Fruit fly (Drosophila melanogaster): ENCODE results near the gene p130CAS.

The p130CAS gene

dm6 chr3L:109936-110335 lies 42.7 kb upstream of the p130CAS start (continued):
- peak; percentile 66 for TF ChIP-seq CG7839 (tag; optimal IDR thresholded peaks at IDR 0.05)
- no peak for TF ChIP-seq CG10462 (GFP tag; optimal IDR thresholded peaks at IDR 0.05)
- TF ChIP-seq CG15601 (tag; optimal IDR thresholded peaks at IDR 0.05) = peak; percentile 63
- TF ChIP-seq CG2875 (GFP tag; optimal IDR thresholded peaks at IDR 0.05) = peak; percentile 16
- TF ChIP-seq CG8388 (GFP tag; optimal IDR thresholded peaks at IDR 0.05) = peak; percentile 59
- peak; percentile 23 for TF ChIP-seq lab (GFP tag; optimal IDR thresholded peaks at IDR 0.05)
- TF ChIP-seq CG10366 (GFP tag; IDR thresholded peaks at IDR 0.05) = no peak
- no peak for TF ChIP-seq CG12236 (GFP tag; optimal IDR thresholded peaks at IDR 0.05)
- peak in 1 of 2 experiments; percentile 44 for TF ChIP-seq Eip74EF (GFP tag; optimal IDR thresholded peaks at IDR 0.05)
- TF ChIP-seq ash1 (GFP tag; optimal IDR thresholded peaks at IDR 0.05) = no peak
- TF ChIP-seq Sox102F (GFP tag; optimal IDR thresholded peaks at IDR 0.05) = peak; percentile 63
- TF ChIP-seq Hr3 (GFP tag; optimal IDR thresholded peaks at IDR 0.05) = peak; percentile 13
- TF ChIP-seq CG12391 (tag; optimal IDR thresholded peaks at IDR 0.05) = peak; percentile 62
- no peak for TF ChIP-seq CG11247 (GFP tag; IDR thresholded peaks at IDR 0.05)
- TF ChIP-seq CG15269 (tag; optimal IDR thresholded peaks at IDR 0.05) = peak; percentile 44
- TF ChIP-seq gfzf (GFP tag; optimal IDR thresholded peaks at IDR 0.05) = no peak
- peak; percentile 75 for TF ChIP-seq CG2712 (tag; optimal IDR thresholded peaks at IDR 0.05)
- no peak for TF ChIP-seq sc (optimal IDR thresholded peaks at IDR 0.05)
- peak; percentile 2 for TF ChIP-seq sc (GFP tag; optimal IDR thresholded peaks at IDR 0.05)
- no peak for TF ChIP-seq dmrt99B (tag; optimal IDR thresholded peaks at IDR 0.05)
- TF ChIP-seq ewg (GFP tag; optimal IDR thresholded peaks at IDR 0.05) = no peak
- 0 out of 3 replicates have a peak, but pooled peaks have one; percentile 32 for TF ChIP-seq CG11093 (GFP tag; IDR thresholded peaks at IDR 0.05)
- peak; percentile 34; the same call in 2 of the 3 replicates for TF ChIP-seq tgo (GFP tag; IDR thresholded peaks at IDR 0.05)
- TF ChIP-seq CG32532 (GFP tag; IDR thresholded peaks at IDR 0.05) = peak; percentile 46
- no peak for TF ChIP-seq Ets97D (GFP tag; optimal IDR thresholded peaks at IDR 0.05)
- peak; percentile 62 for TF ChIP-seq unpg (GFP tag; optimal IDR thresholded peaks at IDR 0.05)
- TF ChIP-seq nau (GFP tag; optimal IDR thresholded peaks at IDR 0.05) = no peak
- peak; percentile 43 for TF ChIP-seq CG2202 (tag; optimal IDR thresholded peaks at IDR 0.05)
- peak; percentile 21; the same call in 1 of the 2 replicates for TF ChIP-seq danr (GFP tag; IDR thresholded peaks at IDR 0.05)
- peak; percentile 1 for TF ChIP-seq cato (GFP tag; optimal IDR thresholded peaks at IDR 0.05; ENCODE audit: borderline replicate concordance)
- TF ChIP-seq CG11504 (tag; optimal IDR thresholded peaks at IDR 0.05) = peak; percentile 66
- TF ChIP-seq lilli (GFP tag; optimal IDR thresholded peaks at IDR 0.05) = no peak
- peak; percentile 75 for TF ChIP-seq CG18262 (tag; optimal IDR thresholded peaks at IDR 0.05)
- TF ChIP-seq sens (GFP tag) = peak; percentile 71
- TF ChIP-seq ttk (GFP tag; IDR thresholded peaks at IDR 0.05) = peak; percentile 16; the same call in 1 of the 2 replicates
- no peak for TF ChIP-seq D (optimal IDR thresholded peaks at IDR 0.05)
- TF ChIP-seq D (GFP tag; optimal IDR thresholded peaks at IDR 0.05) = peak; percentile 40
- peak; percentile 3 for TF ChIP-seq CG30403 (GFP tag; optimal IDR thresholded peaks at IDR 0.05)
- no peak for TF ChIP-seq dpn (GFP tag; optimal IDR thresholded peaks at IDR 0.05)
- TF ChIP-seq Xrp1 (GFP tag; IDR thresholded peaks at IDR 0.05) = peak; percentile 71
- no peak for TF ChIP-seq scrt (GFP tag; optimal IDR thresholded peaks at IDR 0.05)
- TF ChIP-seq ATbp (GFP tag; optimal IDR thresholded peaks at IDR 0.05) = peak; percentile 10
- peak; percentile 63 for TF ChIP-seq CG17361 (GFP tag; IDR thresholded peaks at IDR 0.05)
- peak in 1 of 3 experiments; percentile 50 for TF ChIP-seq lola (GFP tag; optimal IDR thresholded peaks at IDR 0.05)
- peak; percentile 60 for TF ChIP-seq row (GFP tag; IDR thresholded peaks at IDR 0.05)
- TF ChIP-seq pum (GFP tag; optimal IDR thresholded peaks at IDR 0.05) = no peak
- peak; percentile 13 for TF ChIP-seq Hmr (GFP tag; optimal IDR thresholded peaks at IDR 0.05)
- TF ChIP-seq CoRest (tag; optimal IDR thresholded peaks at IDR 0.05) = peak; percentile 66
- no peak for TF ChIP-seq peb (GFP tag; IDR thresholded peaks at IDR 0.05)
- peak; percentile 4 for TF ChIP-seq az2 (GFP tag; optimal IDR thresholded peaks at IDR 0.05)

Measured in whole organism, embryonic.